Worm (Caenorhabditis elegans) whole organism, late embryonic: ENCODE measurements around the gene Y42A5A.1.

Experiments used
- C08G9.2 ChIP-seq: sonication (generic microtip); optimal IDR thresholded peaks from 2 replicates; lab custom pipeline; 2016; ENCODE audit warnings: mild to moderate bottlenecking, missing genetic modification characterization, moderate library complexity, missing compliant biosample characterization
- F13H6.1 ChIP-seq: sonication (generic microtip); optimal IDR thresholded peaks from 2 replicates; lab custom pipeline; 2016; ENCODE audit warnings: missing genetic modification characterization, missing compliant biosample characterization
- ceh-18 ChIP-seq: sonication (generic microtip); optimal IDR thresholded peaks from 2 replicates; lab custom pipeline; 2016; ENCODE audit warnings: missing genetic modification characterization, missing compliant biosample characterization
- ceh-30 ChIP-seq: fragments of 150-350 bp; optimal IDR thresholded peaks from 2 replicates; lab custom pipeline; 2014; ENCODE audit warnings: missing biosample characterization, missing genetic modification characterization
- ceh-31 ChIP-seq: sonication (generic microtip); optimal IDR thresholded peaks from 2 replicates; lab custom pipeline; 2016; ENCODE audit warnings: missing genetic modification characterization, missing compliant biosample characterization
- ceh-34 ChIP-seq: sonication (generic microtip); optimal IDR thresholded peaks from 2 replicates; lab custom pipeline; 2016; ENCODE audit warnings: mild to moderate bottlenecking, missing genetic modification characterization, missing compliant biosample characterization
- ceh-6 ChIP-seq: fragments of 200-800 bp; sonication (Bioruptor generic); optimal IDR thresholded peaks from 2 replicates; lab custom pipeline; 2018; ENCODE audit warnings: mild to moderate bottlenecking, missing genetic modification characterization, missing compliant biosample characterization
- ceh-9 ChIP-seq: sonication (generic microtip); optimal IDR thresholded peaks from 2 replicates; lab custom pipeline; 2016; ENCODE audit warnings: mild to moderate bottlenecking, missing genetic modification characterization, inconsistent platforms, missing compliant biosample characterization
- che-1 ChIP-seq: sonication (generic microtip); optimal IDR thresholded peaks from 2 replicates; lab custom pipeline; 2016; ENCODE audit warnings: mild to moderate bottlenecking, missing genetic modification characterization, missing compliant biosample characterization
- dmd-4 ChIP-seq: sonication (generic microtip); optimal IDR thresholded peaks from 2 replicates; lab custom pipeline; 2016; ENCODE audit warnings: borderline replicate concordance, missing genetic modification characterization, missing compliant biosample characterization
- dve-1 ChIP-seq: sonication (generic microtip); optimal IDR thresholded peaks from 2 replicates; lab custom pipeline; 2017; ENCODE audit warnings: antibody characterized with exemption, mild to moderate bottlenecking, missing genetic modification characterization, missing compliant biosample characterization
- elt-2 ChIP-seq: sonication (generic microtip); optimal IDR thresholded peaks from 2 replicates; lab custom pipeline; 2016; ENCODE audit warnings: missing genetic modification reagents, missing genetic modification characterization, missing compliant biosample characterization
- fkh-10 ChIP-seq: fragments of 150-350 bp; optimal IDR thresholded peaks from 2 replicates; lab custom pipeline; 2014; ENCODE audit warnings: missing biosample characterization, missing genetic modification reagents, missing genetic modification characterization
- fkh-6 ChIP-seq: sonication (generic microtip); optimal IDR thresholded peaks from 2 replicates; lab custom pipeline; 2016; ENCODE audit warnings: missing genetic modification characterization, missing compliant biosample characterization
- hlh-13 ChIP-seq: fragments of 200-800 bp; sonication (Bioruptor generic); optimal IDR thresholded peaks from 2 replicates; lab custom pipeline; 2018; ENCODE audit warnings: mild to moderate bottlenecking, missing genetic modification characterization, missing compliant biosample characterization
- hlh-15 ChIP-seq: sonication (generic microtip); optimal IDR thresholded peaks from 2 replicates; lab custom pipeline; 2016; ENCODE audit warnings: missing genetic modification characterization, missing compliant biosample characterization
- hlh-30 ChIP-seq: sonication (generic microtip); optimal IDR thresholded peaks from 2 replicates; lab custom pipeline; 2017; ENCODE audit warnings: antibody characterized with exemption, missing genetic modification characterization, missing compliant biosample characterization; ENCODE audit not compliant: insufficient read depth
- hlh-8 ChIP-seq: sonication (generic microtip); optimal IDR thresholded peaks from 2 replicates; lab custom pipeline; 2016; ENCODE audit warnings: missing genotype, missing genetic modification characterization, missing compliant biosample characterization
- lim-6 ChIP-seq: sonication (generic microtip); optimal IDR thresholded peaks from 2 replicates; lab custom pipeline; 2016; ENCODE audit warnings: missing genetic modification characterization, missing compliant biosample characterization
- nfya-1 ChIP-seq: sonication (generic microtip); optimal IDR thresholded peaks from 2 replicates; lab custom pipeline; 2017; ENCODE audit warnings: missing genetic modification characterization, mild to moderate bottlenecking, missing compliant biosample characterization, antibody characterized with exemption, moderate library complexity
- nhr-232 ChIP-seq: sonication (generic microtip); optimal IDR thresholded peaks from 2 replicates; lab custom pipeline; 2016; ENCODE audit warnings: missing genetic modification characterization, missing compliant biosample characterization
- odd-2 ChIP-seq: sonication (generic microtip); optimal IDR thresholded peaks from 2 replicates; lab custom pipeline; 2017; ENCODE audit warnings: antibody characterized with exemption, mild to moderate bottlenecking, missing genetic modification characterization, missing compliant biosample characterization
- pat-9 ChIP-seq: fragments of 200-800 bp; sonication (Bioruptor generic); optimal IDR thresholded peaks from 2 replicates; lab custom pipeline; 2018; ENCODE audit warnings: mild to moderate bottlenecking, missing genetic modification characterization, moderate library complexity, missing compliant biosample characterization
- pha-2 ChIP-seq: sonication (generic microtip); optimal IDR thresholded peaks from 2 replicates; lab custom pipeline; 2017; ENCODE audit warnings: mild to moderate bottlenecking, missing genetic modification characterization, missing compliant biosample characterization
- pha-4 ChIP-seq: fragments of 150-350 bp; optimal IDR thresholded peaks from 2 replicates; lab custom pipeline; 2018; ENCODE audit warnings: missing biosample characterization, missing genetic modification reagents, missing genetic modification characterization
- ref-2 ChIP-seq: sonication (generic microtip); optimal IDR thresholded peaks from 2 replicates; lab custom pipeline; 2016; ENCODE audit warnings: missing genetic modification characterization, missing compliant biosample characterization
- rnt-1 ChIP-seq: sonication (generic microtip); optimal IDR thresholded peaks from 2 replicates; lab custom pipeline; 2016; ENCODE audit warnings: missing genetic modification characterization, missing compliant biosample characterization
- sdc-2 ChIP-seq: sonication (generic microtip); optimal IDR thresholded peaks from 2 replicates; lab custom pipeline; 2016; ENCODE audit warnings: missing genotype, missing genetic modification characterization, missing compliant biosample characterization
- sox-2 ChIP-seq: fragments of 200-800 bp; sonication (Bioruptor generic); IDR thresholded peaks from 2 replicates; pipeline ENCODE4 v1.3.6; 2022; ENCODE audit warnings: missing genetic modification reagents, missing genetic modification characterization, missing compliant biosample characterization
- syd-9 ChIP-seq: sonication (generic microtip); optimal IDR thresholded peaks from 2 replicates; lab custom pipeline; 2016; ENCODE audit warnings: mild to moderate bottlenecking, missing genetic modification characterization, moderate library complexity, missing compliant biosample characterization
- tbx-2 ChIP-seq: sonication (generic microtip); optimal IDR thresholded peaks from 2 replicates; lab custom pipeline; 2016; ENCODE audit warnings: missing genetic modification characterization, missing compliant biosample characterization
- unc-3 ChIP-seq, 2 experiments: fragments of 200-800 bp in 1 of 2; sonication (Bioruptor generic) in 1 of 2; sonication (generic microtip) in 1 of 2; conservative IDR thresholded peaks in 1 of 2; optimal IDR thresholded peaks in 1 of 2; 2 replicates each; pipeline versions ENCODE4 v1.3.6 to Lab custom; 2016 to 2022; ENCODE audit warnings: missing compliant biosample characterization in 2 of 2, missing genetic modification characterization in 2 of 2, missing genetic modification reagents in 1 of 2
- unc-42 ChIP-seq: sonication (generic microtip); optimal IDR thresholded peaks from 2 replicates; lab custom pipeline; 2016; ENCODE audit warnings: missing genotype, missing genetic modification characterization, missing compliant biosample characterization
- unc-55 ChIP-seq: sonication (generic microtip); optimal IDR thresholded peaks from 2 replicates; lab custom pipeline; 2017; ENCODE audit warnings: missing biosample characterization, missing genetic modification reagents, missing genetic modification characterization
- unc-86 ChIP-seq: sonication (generic microtip); optimal IDR thresholded peaks from 2 replicates; lab custom pipeline; 2016; ENCODE audit warnings: missing genetic modification characterization, missing compliant biosample characterization
- zip-5 ChIP-seq: sonication (generic microtip); optimal IDR thresholded peaks from 2 replicates; lab custom pipeline; 2016; ENCODE audit warnings: missing genetic modification characterization, missing compliant biosample characterization

The Y42A5A.1 gene

DNA sequence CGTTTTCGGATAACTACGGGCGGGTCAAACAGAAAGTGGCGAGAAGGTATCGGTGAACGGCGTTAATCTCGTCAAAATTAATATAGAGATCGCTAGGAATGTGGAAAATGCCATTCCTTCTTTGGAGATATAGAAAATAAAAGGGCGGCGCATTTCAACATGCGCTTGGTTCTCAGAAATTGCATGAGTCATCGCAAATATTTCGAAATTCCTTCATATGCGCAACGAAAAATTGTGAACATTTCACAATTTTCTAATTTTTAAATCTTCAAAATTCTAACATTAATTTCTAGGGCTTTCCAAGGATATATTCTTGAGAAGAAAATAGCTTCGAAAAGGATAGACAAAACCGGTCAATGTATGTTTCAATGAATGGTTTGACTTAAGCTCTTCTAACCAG lies 8.9 kb upstream of the Y42A5A.1 start:
- no peak for TF ChIP-seq pha-4 (tag; lab: Kevin White, UChicago)

ce11 chrV:11080345-11081102 lies 7.2 kb upstream of the Y42A5A.1 start, which contains the start of gene act-1:
Gene act-1 (plus strand): TSS chrV:11081052.
- no peak for TF ChIP-seq unc-86 (tag; lab: Kevin White, UChicago)
- no peak for TF ChIP-seq odd-2 (tag; lab: Kevin White, UChicago)
- TF ChIP-seq hlh-15 (tag; lab: Kevin White, UChicago) = no peak
- no peak for TF ChIP-seq dmd-4 (tag; lab: Kevin White, UChicago)
- no peak for TF ChIP-seq hlh-30 (tag; lab: Kevin White, UChicago)
- no peak for TF ChIP-seq ceh-9 (tag; lab: Kevin White, UChicago)
- peak; percentile 14 for TF ChIP-seq sdc-2 (tag; lab: Kevin White, UChicago)
- peak; percentile 67 for TF ChIP-seq unc-55
- peak; percentile 5 for TF ChIP-seq tbx-2 (tag; lab: Kevin White, UChicago)
- TF ChIP-seq syd-9 = peak; percentile 13
- TF ChIP-seq zip-5 (tag; lab: Kevin White, UChicago) = no peak
- no peak for TF ChIP-seq pat-9 (tag; lab: Kevin White, UChicago)
- peak; percentile 84 for TF ChIP-seq ceh-18 (tag; lab: Kevin White, UChicago)
- no peak for TF ChIP-seq nhr-232 (tag; lab: Kevin White, UChicago)
- no peak for TF ChIP-seq dve-1 (tag; lab: Kevin White, UChicago)
- no peak for TF ChIP-seq che-1
- TF ChIP-seq hlh-13 (GFP tag; lab: Kevin White, UChicago) = no peak
- TF ChIP-seq rnt-1 (tag; lab: Kevin White, UChicago) = peak; percentile 47
- TF ChIP-seq fkh-6 = peak; percentile 14
- TF ChIP-seq ceh-34 (tag; lab: Kevin White, UChicago) = peak; percentile 69
- peak; percentile 55 for TF ChIP-seq ceh-31 (tag; lab: Kevin White, UChicago)
- TF ChIP-seq C08G9.2 = no peak
- TF ChIP-seq unc-42 = no peak
- TF ChIP-seq F13H6.1 (tag; lab: Kevin White, UChicago) = no peak
- TF ChIP-seq elt-2 = peak; percentile 95
- peak; percentile 88 for TF ChIP-seq nfya-1 (tag; lab: Kevin White, UChicago)
- no peak for TF ChIP-seq ceh-30
- no peak for TF ChIP-seq unc-3 (GFP tag; conservative IDR thresholded peaks at IDR 0.05; lab: Robert Waterston, UW)
- TF ChIP-seq unc-3 (tag; optimal IDR thresholded peaks at IDR 0.05; lab: Kevin White, UChicago) = no peak
- no peak for TF ChIP-seq ceh-6
- TF ChIP-seq ref-2 = peak; percentile 56
- no peak for TF ChIP-seq lim-6 (tag; lab: Kevin White, UChicago)

DNA sequence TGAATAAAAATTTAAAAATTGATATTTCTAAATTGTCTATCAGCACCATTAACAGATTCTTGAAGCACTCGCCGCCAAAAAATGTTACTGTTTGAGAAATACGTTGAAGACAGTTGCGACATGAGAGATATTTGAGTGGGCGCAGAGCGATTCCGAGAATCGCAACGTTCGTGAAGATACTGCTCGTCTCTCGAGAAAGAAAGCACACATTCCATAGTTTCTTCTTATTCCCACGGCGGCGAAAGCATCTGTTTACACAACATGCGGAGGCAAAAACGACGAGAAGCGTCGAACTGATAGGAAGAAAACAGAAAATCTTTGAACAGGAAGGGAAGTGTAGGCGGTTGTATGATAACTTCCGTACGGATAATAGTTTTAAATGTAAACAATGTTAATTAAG lies 5.3 kb upstream of the Y42A5A.1 start:
- peak; percentile 5 for TF ChIP-seq pat-9 (tag; lab: Kevin White, UChicago)
- no peak for TF ChIP-seq fkh-10
- TF ChIP-seq unc-86 (tag; lab: Kevin White, UChicago) = no peak
- TF ChIP-seq che-1 = no peak
- no peak for TF ChIP-seq C08G9.2
- TF ChIP-seq nfya-1 (tag; lab: Kevin White, UChicago) = peak; percentile 61
- no peak for TF ChIP-seq pha-2 (tag; lab: Kevin White, UChicago)
- peak; percentile 16 for TF ChIP-seq ceh-31 (tag; lab: Kevin White, UChicago)
- no peak for TF ChIP-seq sox-2 (GFP tag; lab: Robert Waterston, UW)
- TF ChIP-seq hlh-8 = peak; percentile 45
- peak; percentile 76 for TF ChIP-seq rnt-1 (tag; lab: Kevin White, UChicago)
- TF ChIP-seq dmd-4 (tag; lab: Kevin White, UChicago) = peak; percentile 7
- peak; percentile 54 for TF ChIP-seq ceh-34 (tag; lab: Kevin White, UChicago)
- peak; percentile 67 for TF ChIP-seq tbx-2 (tag; lab: Kevin White, UChicago)
- peak; percentile 94 for TF ChIP-seq ceh-18 (tag; lab: Kevin White, UChicago)
- TF ChIP-seq unc-42 = no peak
